Fruit fly (Drosophila melanogaster) whole organism, embryonic: Measurements from ENCODE around the gene mRpL33.

Experiments
- Atf3 ChIP-seq: fragments of 200-800 bp; sonication (Bioruptor generic); optimal IDR thresholded peaks from 3 replicates; lab custom pipeline; 2016; ENCODE audit warnings: missing biosample characterization, missing genetic modification characterization
- Bdp1 ChIP-seq: fragments of 200-800 bp; sonication (Bioruptor generic); optimal IDR thresholded peaks from 3 replicates; lab custom pipeline; 2016; ENCODE audit warnings: missing biosample characterization, missing genetic modification characterization
- BtbVII ChIP-seq: fragments of 200-800 bp; sonication (Bioruptor generic); optimal IDR thresholded peaks from 3 replicates; lab custom pipeline; 2017; ENCODE audit warnings: missing biosample characterization, mild to moderate bottlenecking, missing genetic modification characterization
- CG10543 ChIP-seq: fragments of 200-800 bp; sonication (Bioruptor generic); optimal IDR thresholded peaks from 3 replicates; lab custom pipeline; 2017; ENCODE audit warnings: missing biosample characterization, mild to moderate bottlenecking, missing genetic modification characterization, moderate library complexity
- CG10959 ChIP-seq: fragments of 200-800 bp; sonication (Bioruptor generic); IDR thresholded peaks from 2 replicates; pipeline ENCODE4 v1.3.6; 2022; ENCODE audit warnings: missing biosample characterization, missing genetic modification characterization
- CG11085 ChIP-seq: fragments of 200-800 bp; sonication (Bioruptor generic); IDR thresholded peaks from 2 replicates; pipeline ENCODE4 v1.3.6; 2022; ENCODE audit warnings: missing biosample characterization, missing genetic modification characterization
- CG11093 ChIP-seq: fragments of 200-800 bp; sonication (Bioruptor generic); IDR thresholded peaks from 3 replicates; pipeline ENCODE4 v1.3.6; 2022; ENCODE audit warnings: missing biosample characterization, missing genetic modification characterization
- CG12299 ChIP-seq: fragments of 200-800 bp; sonication (Bioruptor generic); optimal IDR thresholded peaks from 2 replicates; lab custom pipeline; 2018; ENCODE audit warnings: missing biosample characterization, mild to moderate bottlenecking, missing genetic modification characterization
- CG12769 ChIP-seq: fragments of 200-800 bp; sonication (Bioruptor generic); optimal IDR thresholded peaks from 2 replicates; lab custom pipeline; 2019; ENCODE audit warnings: missing biosample characterization, mild to moderate bottlenecking, missing genetic modification characterization, moderate library complexity
- CG13624 ChIP-seq: fragments of 200-800 bp; sonication (Bioruptor generic); optimal IDR thresholded peaks from 2 replicates; lab custom pipeline; 2016; ENCODE audit warnings: missing biosample characterization, missing genetic modification characterization
- CG14667 ChIP-seq: fragments of 200-800 bp; sonication (Bioruptor generic); IDR thresholded peaks from 2 replicates; pipeline ENCODE4 v1.3.6; 2022; ENCODE audit warnings: missing biosample characterization, missing genetic modification characterization
- CG15479 ChIP-seq: fragments of 200-800 bp; sonication (Bioruptor generic); optimal IDR thresholded peaks from 3 replicates; lab custom pipeline; 2019; ENCODE audit warnings: missing biosample characterization, mild to moderate bottlenecking, missing genetic modification characterization, moderate library complexity
- CG1647 ChIP-seq: fragments of 200-800 bp; sonication (Bioruptor generic); optimal IDR thresholded peaks from 3 replicates; lab custom pipeline; 2016; ENCODE audit warnings: missing biosample characterization, missing genetic modification characterization
- CG18764 ChIP-seq: fragments of 200-800 bp; sonication (Bioruptor generic); optimal IDR thresholded peaks from 3 replicates; lab custom pipeline; 2016; ENCODE audit warnings: missing biosample characterization, missing genetic modification characterization
- CG2712 ChIP-seq: fragments of 200-800 bp; optimal IDR thresholded peaks from 3 replicates; lab custom pipeline; 2019; ENCODE audit warnings: missing biosample characterization, mild to moderate bottlenecking, missing genetic modification characterization, moderate library complexity
- CG30403 ChIP-seq: fragments of 200-800 bp; sonication (Bioruptor generic); optimal IDR thresholded peaks from 3 replicates; lab custom pipeline; 2016; ENCODE audit warnings: missing biosample characterization, missing genetic modification characterization
- CG30431 ChIP-seq: fragments of 200-800 bp; sonication (Bioruptor generic); optimal IDR thresholded peaks from 2 replicates; lab custom pipeline; 2017; ENCODE audit warnings: missing biosample characterization, missing genetic modification characterization
- CG31365 ChIP-seq: fragments of 200-800 bp; sonication (Bioruptor generic); optimal IDR thresholded peaks from 2 replicates; lab custom pipeline; 2018; ENCODE audit warnings: missing biosample characterization, mild to moderate bottlenecking, missing genetic modification characterization
- CG3281 ChIP-seq: fragments of 200-800 bp; sonication (Bioruptor generic); optimal IDR thresholded peaks from 3 replicates; lab custom pipeline; 2017; ENCODE audit warnings: missing biosample characterization, mild to moderate bottlenecking, missing genetic modification characterization
- CG3726 ChIP-seq: fragments of 200-800 bp; sonication (Bioruptor generic); IDR thresholded peaks from 3 replicates; pipeline ENCODE4, ENCODE4 v1.3.6; 2022; ENCODE audit warnings: missing biosample characterization, missing genetic modification characterization
- CG4360 ChIP-seq: fragments of 200-800 bp; sonication (Bioruptor generic); IDR thresholded peaks from 2 replicates; pipeline ENCODE4 v1.3.6; 2022; ENCODE audit warnings: missing biosample characterization, missing genetic modification characterization
- CG5953 ChIP-seq: fragments of 200-800 bp; sonication (Bioruptor generic); IDR thresholded peaks from 2 replicates; pipeline ENCODE4 v1.3.6; 2022; ENCODE audit warnings: missing biosample characterization, missing genetic modification characterization
- CG6272 ChIP-seq: fragments of 200-800 bp; sonication (Bioruptor generic); IDR thresholded peaks from 2 replicates; pipeline ENCODE4 v1.3.6; 2022; ENCODE audit warnings: missing biosample characterization, missing genetic modification characterization
- CG6765 ChIP-seq: fragments of 200-800 bp; sonication (Bioruptor generic); optimal IDR thresholded peaks from 3 replicates; lab custom pipeline; 2017; ENCODE audit warnings: missing biosample characterization, mild to moderate bottlenecking, missing genetic modification characterization
- CG8089 ChIP-seq: fragments of 200-800 bp; sonication (Bioruptor generic); optimal IDR thresholded peaks from 3 replicates; lab custom pipeline; 2016; ENCODE audit warnings: missing biosample characterization, missing genetic modification characterization
- CG8944 ChIP-seq: fragments of 200-800 bp; sonication (Bioruptor generic); optimal IDR thresholded peaks from 3 replicates; lab custom pipeline; 2016; ENCODE audit warnings: missing biosample characterization, missing genetic modification characterization
- CG9437 ChIP-seq: fragments of 200-800 bp; sonication (Bioruptor generic); optimal IDR thresholded peaks from 2 replicates; lab custom pipeline; 2018; ENCODE audit warnings: missing biosample characterization, mild to moderate bottlenecking, missing genetic modification characterization
- CTCF ChIP-seq: fragments of 200-800 bp; sonication (Bioruptor generic); optimal IDR thresholded peaks from 2 replicates; lab custom pipeline; 2017; ENCODE audit warnings: missing biosample characterization, mild to moderate bottlenecking, missing genetic modification characterization, moderate library complexity
- Chrac-16 ChIP-seq: fragments of 200-800 bp; sonication (Bioruptor generic); optimal IDR thresholded peaks from 3 replicates; lab custom pipeline; 2016; ENCODE audit warnings: missing biosample characterization, missing genetic modification characterization
- CrebB ChIP-seq: fragments of 200-800 bp; sonication (Bioruptor generic); optimal IDR thresholded peaks from 3 replicates; lab custom pipeline; 2018; ENCODE audit warnings: missing biosample characterization, mild to moderate bottlenecking, missing genetic modification characterization
- Dip2 ChIP-seq: fragments of 200-800 bp; sonication (Bioruptor generic); IDR thresholded peaks from 2 replicates; pipeline ENCODE4 v1.3.6; 2022; ENCODE audit warnings: missing biosample characterization, missing genetic modification characterization
- Nf-YA ChIP-seq: fragments of 200-800 bp; sonication (Bioruptor generic); IDR thresholded peaks from 2 replicates; pipeline ENCODE4 v1.3.6; 2022; ENCODE audit warnings: missing biosample characterization, missing genetic modification characterization
- PHDP ChIP-seq: fragments of 200-800 bp; sonication (Bioruptor generic); optimal IDR thresholded peaks from 3 replicates; lab custom pipeline; 2018; ENCODE audit warnings: missing biosample characterization, mild to moderate bottlenecking, missing genetic modification characterization, moderate library complexity
- Ptx1 ChIP-seq: fragments of 200-800 bp; sonication (Bioruptor generic); IDR thresholded peaks from 2 replicates; pipeline ENCODE4 v1.3.6; 2022; ENCODE audit warnings: missing biosample characterization, missing genetic modification characterization
- Usf ChIP-seq: fragments of 200-800 bp; sonication (Bioruptor generic); optimal IDR thresholded peaks from 2 replicates; lab custom pipeline; 2017; ENCODE audit warnings: missing genotype, missing biosample characterization, missing genetic modification characterization
- Xrp1 ChIP-seq: fragments of 200-800 bp; sonication (Bioruptor generic); IDR thresholded peaks from 2 replicates; pipeline ENCODE4 v1.3.6; 2022; ENCODE audit warnings: missing biosample characterization, missing genetic modification characterization
- btn ChIP-seq: fragments of 200-800 bp; sonication (Bioruptor generic); optimal IDR thresholded peaks from 2 replicates; lab custom pipeline; 2016; ENCODE audit warnings: missing biosample characterization, missing genetic modification characterization
- cas ChIP-seq: fragments of 200-800 bp; sonication (Bioruptor generic); IDR thresholded peaks from 2 replicates; pipeline ENCODE4 v1.3.6; 2022; ENCODE audit warnings: missing biosample characterization, missing genetic modification characterization
- croc ChIP-seq: fragments of 200-800 bp; sonication (Bioruptor generic); conservative IDR thresholded peaks from 3 replicates; pipeline ENCODE4 v1.3.6; 2022; ENCODE audit warnings: missing biosample characterization, missing genetic modification characterization
- crol ChIP-seq: fragments of 200-800 bp; sonication (Bioruptor generic); IDR thresholded peaks from 2 replicates; pipeline ENCODE4 v1.3.6; 2022; ENCODE audit warnings: missing biosample characterization, missing genetic modification characterization
- da ChIP-seq: fragments of 200-800 bp; sonication (Bioruptor generic); optimal IDR thresholded peaks from 2 replicates; lab custom pipeline; 2016; ENCODE audit warnings: missing biosample characterization, missing genetic modification characterization
- dm ChIP-seq: fragments of 200-800 bp; sonication (Bioruptor generic); optimal IDR thresholded peaks from 3 replicates; lab custom pipeline; 2016; ENCODE audit warnings: missing biosample characterization, missing genetic modification characterization
- eyg ChIP-seq: fragments of 200-800 bp; sonication (Bioruptor generic); optimal IDR thresholded peaks from 3 replicates; lab custom pipeline; 2016; ENCODE audit warnings: missing biosample characterization, missing genetic modification characterization
- lov ChIP-seq, 2 experiments: fragments of 200-800 bp in 1 of 2; fragments of >200 bp in 1 of 2; sonication (Bioruptor generic) in 1 of 2; IDR thresholded peaks in 1 of 2; optimal IDR thresholded peaks in 1 of 2; 2 replicates in 1 of 2; 3 replicates in 1 of 2; pipeline versions ENCODE4 v1.3.6 to Lab custom; 2017 to 2022; ENCODE audit warnings: missing biosample characterization in 1 of 2, missing genetic modification characterization in 1 of 2
- luna ChIP-seq: fragments of 200-800 bp; sonication (Bioruptor generic); optimal IDR thresholded peaks from 2 replicates; lab custom pipeline; 2016; ENCODE audit warnings: missing biosample characterization, missing genetic modification characterization
- mirr ChIP-seq: fragments of 200-800 bp; sonication (Bioruptor generic); optimal IDR thresholded peaks from 3 replicates; lab custom pipeline; 2018; ENCODE audit warnings: missing biosample characterization, mild to moderate bottlenecking, missing genetic modification characterization
- nerfin-1 ChIP-seq: fragments of 200-800 bp; sonication (Bioruptor generic); optimal IDR thresholded peaks from 3 replicates; lab custom pipeline; 2019; ENCODE audit warnings: missing biosample characterization, mild to moderate bottlenecking, missing genetic modification characterization, moderate library complexity
- ranshi ChIP-seq: fragments of 200-800 bp; sonication (Bioruptor generic); IDR thresholded peaks from 2 replicates; pipeline ENCODE4 v1.3.6; 2022; ENCODE audit warnings: missing biosample characterization, missing genetic modification characterization
- row ChIP-seq: fragments of 200-800 bp; sonication (Bioruptor generic); IDR thresholded peaks from 3 replicates; pipeline ENCODE4 v1.3.6; 2022; ENCODE audit warnings: missing biosample characterization, missing genetic modification characterization
- so ChIP-seq: fragments of 200-800 bp; sonication (Bioruptor generic); IDR thresholded peaks from 3 replicates; pipeline ENCODE4 v1.3.6; 2022; ENCODE audit warnings: missing biosample characterization, missing genetic modification characterization
- vfl ChIP-seq: fragments of 200-800 bp; sonication (Bioruptor generic); optimal IDR thresholded peaks from 2 replicates; lab custom pipeline; 2016; ENCODE audit warnings: missing biosample characterization, missing genetic modification characterization
- zen2 ChIP-seq: fragments of 200-800 bp; sonication (Bioruptor generic); IDR thresholded peaks from 3 replicates; pipeline ENCODE4 v1.3.6; 2022; ENCODE audit warnings: missing biosample characterization, missing genetic modification characterization; ENCODE audit not compliant: partially characterized antibody

Gene mRpL33

dm6 chrX:4324781-4325180 lies 2.8 kb upstream of the mRpL33 start (continued):
- TF ChIP-seq CrebB (peak; percentile 98), da (peak; percentile 92), CG6765 (GFP tag; lab: Kevin White, UChicago) (peak; percentile 96), lov (optimal IDR thresholded peaks at IDR 0.05; lab: Kevin White, UChicago) (no peak), lov (GFP tag; IDR thresholded peaks at IDR 0.05; lab: Robert Waterston, UW) (peak; percentile 96), CG30403 (GFP tag; lab: Kevin White, UChicago) (peak; percentile 98), CG10959 (GFP tag; lab: Robert Waterston, UW) (peak; percentile 95), BtbVII (GFP tag; lab: Kevin White, UChicago) (peak; percentile 98), CG12299 (tag; lab: Kevin White, UChicago) (peak; percentile 97), CG8944 (peak; percentile 98), CG8089 (GFP tag; lab: Kevin White, UChicago) (peak; percentile 96), zen2 (GFP tag; lab: Robert Waterston, UW) (no peak), eyg (GFP tag; lab: Kevin White, UChicago) (peak; percentile 97), luna (GFP tag; lab: Kevin White, UChicago) (peak; percentile 97), ranshi (GFP tag; lab: Robert Waterston, UW) (peak; percentile 99), CG15479 (GFP tag; lab: Kevin White, UChicago) (no peak), CG31365 (peak; percentile 92), Bdp1 (GFP tag; lab: Kevin White, UChicago) (peak; percentile 90), CG11093 (GFP tag; lab: Robert Waterston, UW) (peak; percentile 99), CG5953 (peak; percentile 98), Atf3 (peak; percentile 95), CG4360 (GFP tag; lab: Robert Waterston, UW) (peak; percentile 78), CG10543 (GFP tag; lab: Kevin White, UChicago) (peak; percentile 99), Dip2 (GFP tag; lab: Robert Waterston, UW) (peak; percentile 76), CG9437 (peak; percentile 90), Chrac-16 (GFP tag; lab: Kevin White, UChicago) (peak; percentile 98), vfl (GFP tag; lab: Kevin White, UChicago) (peak; percentile 97), so (GFP tag; lab: Robert Waterston, UW) (peak; percentile 98)

- TF ChIP-seq croc (no peak), CG13624 (GFP tag; lab: Kevin White, UChicago) (peak; percentile 38), Xrp1 (GFP tag; lab: Robert Waterston, UW) (peak; percentile 69), CG3726 (GFP tag; lab: Robert Waterston, UW) (no peak), CTCF (GFP tag; lab: Kevin White, UChicago) (no peak), CG12769 (tag; lab: Kevin White, UChicago) (peak; percentile 22), btn (GFP tag; lab: Kevin White, UChicago) (no peak), CG2712 (tag; lab: Kevin White, UChicago) (peak; percentile 60), cas (0 out of 2 replicates have a peak, but pooled peaks have one; percentile 53), PHDP (tag; lab: Kevin White, UChicago) (peak; percentile 79), Usf (GFP tag; lab: Kevin White, UChicago) (peak; percentile 23), CrebB (no peak), mirr (peak; percentile 20), CG18764 (GFP tag; lab: Kevin White, UChicago) (peak; percentile 10), CG11085 (GFP tag; lab: Robert Waterston, UW) (0 out of 2 replicates have a peak, but pooled peaks have one; percentile 34), CG30431 (GFP tag; lab: Kevin White, UChicago) (peak; percentile 19), Chrac-16 (GFP tag; lab: Kevin White, UChicago) (peak; percentile 45), CG3281 (peak; percentile 79), CG1647 (GFP tag; lab: Kevin White, UChicago) (peak; percentile 43), crol (no peak), Ptx1 (GFP tag; lab: Robert Waterston, UW) (peak; percentile 65), row (GFP tag; lab: Robert Waterston, UW) (peak; percentile 67), CG6272 (GFP tag; lab: Robert Waterston, UW) (peak; percentile 31), dm (GFP tag; lab: Kevin White, UChicago) (no peak), nerfin-1 (no peak), Nf-YA (GFP tag; lab: Robert Waterston, UW) (no peak), CG14667 (GFP tag; lab: Robert Waterston, UW) (no peak)
Measured at dm6 chrX:4323911-4324368, 1.9 kb upstream of the mRpL33 start.
